Worm (Caenorhabditis elegans) whole organism, midembryonic: ENCODE measurements around the gene sto-2.

ENCODE experiments used
- T22C8.4 ChIP-seq: fragments of 200-800 bp; sonication (Bioruptor generic); IDR thresholded peaks from 2 replicates; pipeline ENCODE4 v1.3.6; 2022; ENCODE audit warnings: missing genetic modification characterization, missing compliant biosample characterization
- cog-1 ChIP-seq: sonication (generic microtip); optimal IDR thresholded peaks from 2 replicates; lab custom pipeline; 2016; ENCODE audit warnings: missing genetic modification characterization, missing compliant biosample characterization
- flt-1 ChIP-seq: fragments of 200-800 bp; sonication (Bioruptor generic); IDR thresholded peaks from 2 replicates; pipeline ENCODE4 v1.3.6; 2022; ENCODE audit warnings: missing genetic modification characterization, missing compliant biosample characterization
- klf-2 ChIP-seq: fragments of 200-800 bp; sonication (Bioruptor generic); conservative IDR thresholded peaks from 2 replicates; pipeline ENCODE4 v1.3.6; 2022; ENCODE audit warnings: missing genetic modification reagents, missing genetic modification characterization, missing compliant biosample characterization
- med-1 ChIP-seq: sonication (generic microtip); optimal IDR thresholded peaks from 2 replicates; lab custom pipeline; 2017; ENCODE audit warnings: missing genetic modification characterization, mild to moderate bottlenecking, missing compliant biosample characterization, antibody characterized with exemption, missing genetic modification reagents; ENCODE audit not compliant: insufficient read depth
- ref-1 ChIP-seq: fragments of 200-800 bp; sonication (Bioruptor generic); conservative IDR thresholded peaks from 2 replicates; pipeline ENCODE4 v1.3.6; 2022; ENCODE audit warnings: missing genetic modification reagents, missing genetic modification characterization, missing compliant biosample characterization
- tab-1 ChIP-seq: fragments of 200-800 bp; sonication (Bioruptor generic); IDR thresholded peaks from 2 replicates; pipeline ENCODE4 v1.3.6; 2022; ENCODE audit warnings: missing genetic modification characterization, missing compliant biosample characterization
- ztf-23 ChIP-seq: fragments of 200-800 bp; sonication (Bioruptor generic); IDR thresholded peaks from 2 replicates; pipeline ENCODE4 v1.3.6; 2022; ENCODE audit warnings: missing genetic modification reagents, missing genetic modification characterization, missing compliant biosample characterization

DNA sequence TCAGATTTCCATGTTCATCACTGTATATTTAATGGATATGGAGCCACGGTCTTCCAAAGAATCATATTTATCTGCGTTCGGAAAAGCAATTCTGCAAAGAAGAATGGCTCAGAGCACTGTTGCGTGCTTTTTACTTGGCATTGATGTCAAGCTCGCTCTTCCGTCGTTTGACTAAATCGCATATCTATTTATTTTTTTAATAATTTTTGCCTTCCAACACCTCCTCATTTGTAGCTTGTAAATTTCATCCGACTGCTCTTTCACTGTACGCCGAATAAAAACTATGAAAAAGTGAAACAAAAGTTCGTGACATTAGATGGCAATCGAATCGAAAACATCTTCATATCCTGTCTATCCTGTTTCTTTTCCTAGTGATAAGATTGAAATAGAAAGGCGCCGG, 16.7 kb upstream of the sto-2 start, which contains the start of gene C26B9.2:
- TF ChIP-seq ztf-23 (GFP tag; lab: Robert Waterston, UW), result no peak
- TF ChIP-seq flt-1 (GFP tag; lab: Robert Waterston, UW), result no peak
- no peak for TF ChIP-seq tab-1 (GFP tag; lab: Robert Waterston, UW)
- TF ChIP-seq med-1, result no peak
- no peak for TF ChIP-seq klf-2 (GFP tag; lab: Robert Waterston, UW)
- TF ChIP-seq T22C8.4, result no peak
- TF ChIP-seq cog-1 (tag; lab: Kevin White, UChicago), result no peak
- TF ChIP-seq ref-1 (GFP tag; lab: Robert Waterston, UW), result no peak
